Fruit fly (Drosophila melanogaster): Measurements from ENCODE around the gene RpL10Ab.

dm6 chr3L:11789773-11790172 lies 32.9 kb upstream of the RpL10Ab start, which contains the start of gene Pi3K68D:
- no peak for TF ChIP-seq Myc (optimal IDR thresholded peaks at IDR 0.05)
- TF ChIP-seq h (optimal IDR thresholded peaks at IDR 0.05) = no peak
- no peak for TF ChIP-seq psq (optimal IDR thresholded peaks at IDR 0.05)
- no peak for TF ChIP-seq insv (optimal IDR thresholded peaks at IDR 0.05)
- TF ChIP-seq ttk (optimal IDR thresholded peaks at IDR 0.05) = no peak

All from Kc167 (cell line).